Fruit fly (Drosophila melanogaster) whole organism, embryonic: ENCODE results near the gene Eip75B.

ENCODE experiments used
- Aef1 ChIP-seq: fragments of 200-800 bp; sonication (Bioruptor generic); IDR thresholded peaks from 3 replicates; pipeline ENCODE4 v1.3.6; 2022; ENCODE audit warnings: missing biosample characterization, missing genetic modification characterization
- Blimp-1 ChIP-seq: fragments of 200-800 bp; sonication (Bioruptor generic); optimal IDR thresholded peaks from 3 replicates; lab custom pipeline; 2018; ENCODE audit warnings: missing biosample characterization, missing genetic modification characterization, mild to moderate bottlenecking, moderate library complexity, missing genetic modification reagents
- CG10431 ChIP-seq: fragments of 200-800 bp; sonication (Bioruptor generic); optimal IDR thresholded peaks from 3 replicates; lab custom pipeline; 2018; ENCODE audit warnings: missing biosample characterization, mild to moderate bottlenecking, missing genetic modification characterization
- CG11085 ChIP-seq: fragments of 200-800 bp; sonication (Bioruptor generic); IDR thresholded peaks from 2 replicates; pipeline ENCODE4 v1.3.6; 2022; ENCODE audit warnings: missing biosample characterization, missing genetic modification characterization
- CG11696 ChIP-seq: fragments of 200-800 bp; sonication (Bioruptor generic); IDR thresholded peaks from 2 replicates; pipeline ENCODE4 v1.3.6; 2022; ENCODE audit warnings: missing biosample characterization, missing genetic modification characterization
- CG12071 ChIP-seq: fragments of 200-800 bp; sonication (Bioruptor generic); optimal IDR thresholded peaks from 3 replicates; lab custom pipeline; 2018; ENCODE audit warnings: missing biosample characterization, mild to moderate bottlenecking, missing genetic modification characterization
- CG12219 ChIP-seq: fragments of 200-800 bp; sonication (Bioruptor generic); optimal IDR thresholded peaks from 3 replicates; lab custom pipeline; 2018; ENCODE audit warnings: missing biosample characterization, mild to moderate bottlenecking, missing genetic modification characterization
- CG12391 ChIP-seq: fragments of 200-800 bp; sonication (Bioruptor generic); optimal IDR thresholded peaks from 3 replicates; lab custom pipeline; 2018; ENCODE audit warnings: missing biosample characterization, mild to moderate bottlenecking, missing genetic modification characterization, moderate library complexity
- CG12769 ChIP-seq: fragments of 200-800 bp; sonication (Bioruptor generic); optimal IDR thresholded peaks from 2 replicates; lab custom pipeline; 2019; ENCODE audit warnings: missing biosample characterization, mild to moderate bottlenecking, missing genetic modification characterization, moderate library complexity
- CG18011 ChIP-seq: fragments of 200-800 bp; sonication (Bioruptor generic); optimal IDR thresholded peaks from 2 replicates; lab custom pipeline; 2017; ENCODE audit warnings: missing biosample characterization, missing genetic modification characterization, mild to moderate bottlenecking, moderate library complexity, missing genotype
- CG4730 ChIP-seq: fragments of 200-800 bp; sonication (Bioruptor generic); IDR thresholded peaks from 2 replicates; pipeline ENCODE4 v1.3.6; 2022; ENCODE audit warnings: missing biosample characterization, missing genetic modification characterization
- CG6175 ChIP-seq: fragments of 200-800 bp; sonication (Bioruptor generic); IDR thresholded peaks from 3 replicates; pipeline ENCODE4 v1.3.6; 2022; ENCODE audit warnings: missing biosample characterization, missing genetic modification characterization
- CG6689 ChIP-seq: fragments of 200-800 bp; sonication (Bioruptor generic); IDR thresholded peaks from 2 replicates; pipeline ENCODE4 v1.3.6; 2022; ENCODE audit warnings: missing biosample characterization, missing genetic modification characterization
- CG6854 ChIP-seq: fragments of 200-800 bp; sonication (Bioruptor generic); optimal IDR thresholded peaks from 3 replicates; lab custom pipeline; 2017; ENCODE audit warnings: missing biosample characterization, mild to moderate bottlenecking, missing genetic modification characterization
- CG7357 ChIP-seq: fragments of 200-800 bp; sonication (Bioruptor generic); IDR thresholded peaks from 3 replicates; pipeline ENCODE4 v1.3.6; 2022; ENCODE audit warnings: missing biosample characterization, missing genetic modification characterization
- CG7963 ChIP-seq: fragments of 200-800 bp; sonication (Bioruptor generic); IDR thresholded peaks from 3 replicates; pipeline ENCODE4 v1.3.6; 2022; ENCODE audit warnings: missing biosample characterization, missing genetic modification characterization; ENCODE audit not compliant: partially characterized antibody
- CrebB ChIP-seq: fragments of 200-800 bp; sonication (Bioruptor generic); optimal IDR thresholded peaks from 3 replicates; lab custom pipeline; 2018; ENCODE audit warnings: missing biosample characterization, mild to moderate bottlenecking, missing genetic modification characterization
- Dbx ChIP-seq: fragments of 200-800 bp; sonication (Bioruptor generic); IDR thresholded peaks from 3 replicates; pipeline ENCODE4 v1.3.6; 2022; ENCODE audit warnings: missing biosample characterization, missing genetic modification characterization
- Fer3 ChIP-seq: fragments of 200-800 bp; sonication (Bioruptor generic); optimal IDR thresholded peaks from 2 replicates; lab custom pipeline; 2018; ENCODE audit warnings: missing biosample characterization, mild to moderate bottlenecking, missing genetic modification characterization, moderate library complexity
- HLHmδ ChIP-seq: fragments of 200-800 bp; sonication (Bioruptor generic); optimal IDR thresholded peaks from 2 replicates; lab custom pipeline; 2018; ENCODE audit warnings: missing biosample characterization, mild to moderate bottlenecking, missing genetic modification characterization, moderate library complexity
- Hr51 ChIP-seq, 2 experiments: fragments of 200-800 bp; sonication (Bioruptor generic); optimal IDR thresholded peaks; 2 replicates in 1 of 2; 3 replicates in 1 of 2; lab custom pipeline; 2016 to 2018; ENCODE audit warnings: missing biosample characterization in 2 of 2, missing genetic modification characterization in 2 of 2, mild to moderate bottlenecking in 1 of 2, moderate library complexity in 1 of 2
- Kr ChIP-seq: fragments of 200-800 bp; sonication (Bioruptor generic); optimal IDR thresholded peaks from 2 replicates; lab custom pipeline; 2017; ENCODE audit warnings: missing biosample characterization, mild to moderate bottlenecking, missing genetic modification characterization
- Rfx ChIP-seq: fragments of 200-800 bp; sonication (Bioruptor generic); IDR thresholded peaks from 2 replicates; pipeline ENCODE4 v1.3.6; 2022; ENCODE audit warnings: missing biosample characterization, missing genetic modification characterization
- al ChIP-seq: fragments of 200-800 bp; sonication (Bioruptor generic); IDR thresholded peaks from 2 replicates; pipeline ENCODE4 v1.3.6; 2022; ENCODE audit warnings: missing biosample characterization, missing genetic modification characterization
- bsh ChIP-seq, 2 experiments: fragments of 200-800 bp; sonication (Bioruptor generic); optimal IDR thresholded peaks; 2 replicates each; lab custom pipeline; 2017 to 2018; ENCODE audit warnings: mild to moderate bottlenecking in 2 of 2, missing biosample characterization in 2 of 2, missing genetic modification characterization in 2 of 2, moderate library complexity in 1 of 2
- chm ChIP-seq: fragments of 200-800 bp; sonication (Bioruptor generic); IDR thresholded peaks from 2 replicates; pipeline ENCODE4 v1.3.6; 2022; ENCODE audit warnings: missing biosample characterization, missing genetic modification characterization
- dati ChIP-seq: fragments of 200-800 bp; sonication (Bioruptor generic); IDR thresholded peaks from 2 replicates; pipeline ENCODE4 v1.3.6; 2022; ENCODE audit warnings: missing biosample characterization, missing genetic modification characterization
- dmrt99B ChIP-seq: fragments of 200-800 bp; sonication (Bioruptor generic); optimal IDR thresholded peaks from 2 replicates; lab custom pipeline; 2018; ENCODE audit warnings: missing biosample characterization, mild to moderate bottlenecking, missing genetic modification characterization, moderate library complexity
- emc ChIP-seq: fragments of 200-800 bp; sonication (Bioruptor generic); optimal IDR thresholded peaks from 2 replicates; lab custom pipeline; 2016; ENCODE audit warnings: missing biosample characterization, missing genetic modification characterization
- ewg ChIP-seq: fragments of 200-800 bp; sonication (Bioruptor generic); optimal IDR thresholded peaks from 3 replicates; lab custom pipeline; 2017; ENCODE audit warnings: mild to moderate bottlenecking, missing biosample characterization, missing genetic modification reagents, missing genetic modification characterization
- gce ChIP-seq: fragments of 200-800 bp; sonication (Bioruptor generic); IDR thresholded peaks from 3 replicates; pipeline ENCODE4 v1.3.6; 2022; ENCODE audit warnings: missing biosample characterization, missing genetic modification characterization
- grau ChIP-seq: fragments of 200-800 bp; optimal IDR thresholded peaks from 3 replicates; lab custom pipeline; 2019; ENCODE audit warnings: missing biosample characterization, mild to moderate bottlenecking, missing genetic modification characterization, moderate library complexity
- hkb ChIP-seq, 2 experiments: fragments of 200-800 bp in 1 of 2; fragments of >200 bp in 1 of 2; sonication (Bioruptor generic) in 1 of 2; IDR thresholded peaks in 1 of 2; optimal IDR thresholded peaks in 1 of 2; 2 replicates each; pipeline versions ENCODE4 v1.3.6 to Lab custom; 2017 to 2022; ENCODE audit warnings: missing biosample characterization in 1 of 2, missing genetic modification characterization in 1 of 2
- lbe ChIP-seq: fragments of 200-800 bp; sonication (Bioruptor generic); optimal IDR thresholded peaks from 2 replicates; lab custom pipeline; 2016; ENCODE audit warnings: missing biosample characterization, mild to moderate bottlenecking, missing genetic modification characterization
- mam ChIP-seq: fragments of 200-800 bp; sonication (Bioruptor generic); optimal IDR thresholded peaks from 3 replicates; lab custom pipeline; 2016; ENCODE audit warnings: missing biosample characterization, missing genetic modification characterization
- nerfin-2 ChIP-seq: fragments of 200-800 bp; sonication (Bioruptor generic); IDR thresholded peaks from 2 replicates; pipeline ENCODE4 v1.3.6; 2022; ENCODE audit warnings: missing biosample characterization, missing genetic modification characterization; ENCODE audit not compliant: partially characterized antibody
- pan ChIP-seq, 4 experiments: fragments of >200 bp in 3 of 4; fragments of 200-800 bp in 1 of 4; sonication (Bioruptor generic) in 1 of 4; optimal IDR thresholded peaks in 3 of 4; IDR thresholded peaks in 1 of 4; 2 replicates each; pipeline versions ENCODE4 v1.3.6 to Lab custom; 2017 to 2022; ENCODE audit warnings: missing biosample characterization in 2 of 4, missing genetic modification characterization in 2 of 4, mixed read lengths in 1 of 4
- pfk ChIP-seq: fragments of 200-800 bp; sonication (Bioruptor generic); optimal IDR thresholded peaks from 2 replicates; lab custom pipeline; 2018; ENCODE audit warnings: missing biosample characterization, mild to moderate bottlenecking, missing genetic modification characterization, moderate library complexity
- prd ChIP-seq, 3 experiments: fragments of >200 bp in 2 of 3; fragments of 200-800 bp in 1 of 3; sonication (Bioruptor generic) in 1 of 3; optimal IDR thresholded peaks in 2 of 3; IDR thresholded peaks in 1 of 3; 2 replicates in 2 of 3; 3 replicates in 1 of 3; pipeline versions ENCODE4 v1.3.6 to Lab custom; 2017 to 2022; ENCODE audit warnings: missing biosample characterization in 1 of 3, missing genetic modification characterization in 1 of 3
- salm ChIP-seq: fragments of 200-800 bp; sonication (Bioruptor generic); optimal IDR thresholded peaks from 2 replicates; lab custom pipeline; 2018; ENCODE audit warnings: missing biosample characterization, mild to moderate bottlenecking, missing genetic modification characterization
- slbo ChIP-seq: fragments of 200-800 bp; sonication (Bioruptor generic); IDR thresholded peaks from 2 replicates; pipeline ENCODE4 v1.3.6; 2022; ENCODE audit warnings: missing biosample characterization, missing genetic modification characterization
- sr ChIP-seq: fragments of 200-800 bp; sonication (Bioruptor generic); IDR thresholded peaks from 3 replicates; pipeline ENCODE4 v1.3.6; 2022; ENCODE audit warnings: missing biosample characterization, missing genetic modification characterization
- stc ChIP-seq: fragments of 200-800 bp; sonication (Bioruptor generic); IDR thresholded peaks from 2 replicates; pipeline ENCODE4 v1.3.6; 2022; ENCODE audit warnings: missing biosample characterization, missing genetic modification characterization
- sug ChIP-seq: fragments of 200-800 bp; optimal IDR thresholded peaks from 2 replicates; lab custom pipeline; 2019; ENCODE audit warnings: missing biosample characterization, mild to moderate bottlenecking, missing genetic modification characterization, moderate library complexity
- tap ChIP-seq: fragments of 200-800 bp; optimal IDR thresholded peaks from 3 replicates; lab custom pipeline; 2019; ENCODE audit warnings: missing biosample characterization, mild to moderate bottlenecking, missing genetic modification characterization, moderate library complexity
- vvl ChIP-seq: fragments of 200-800 bp; sonication (Bioruptor generic); IDR thresholded peaks from 2 replicates; pipeline ENCODE4 v1.3.6; 2022; ENCODE audit warnings: missing biosample characterization, missing genetic modification characterization

The Eip75B gene

dm6 chr3L:17971067-17971772, 93.3 kb downstream of the Eip75B start (continued):
- TF ChIP-seq CG18011 (GFP tag; lab: Kevin White, UChicago) (peak; percentile 3), sug (tag; lab: Kevin White, UChicago) (peak; percentile 91), salm (tag; lab: Kevin White, UChicago) (peak; percentile 26), CG4730 (GFP tag; lab: Robert Waterston, UW) (no peak), CG12071 (GFP tag; lab: Kevin White, UChicago) (peak; percentile 65), Kr (GFP tag; lab: Kevin White, UChicago) (no peak), emc (GFP tag; lab: Kevin White, UChicago) (no peak), Aef1 (peak; percentile 97), CG11085 (GFP tag; lab: Robert Waterston, UW) (0 out of 2 replicates have a peak, but pooled peaks have one; percentile 24), CG12769 (peak; percentile 86), stc (GFP tag; lab: Robert Waterston, UW) (peak; percentile 46; the same call in 1 of the 2 replicates), CG10431 (GFP tag; lab: Kevin White, UChicago) (no peak), Rfx (GFP tag; lab: Robert Waterston, UW) (peak; percentile 52; the same call in 1 of the 2 replicates), bsh (GFP tag; optimal IDR thresholded peaks at IDR 0.05; lab: Kevin White, UChicago) (peak in 1 of 2 experiments; percentile 75), chm (GFP tag; lab: Robert Waterston, UW) (peak; percentile 68; the same call in 1 of the 2 replicates), Hr51 (GFP tag; optimal IDR thresholded peaks at IDR 0.05; lab: Kevin White, UChicago) (peak in 1 of 2 experiments; percentile 34), slbo (GFP tag; lab: Robert Waterston, UW) (peak; percentile 22; the same call in 1 of the 2 replicates), CG7357 (GFP tag; lab: Robert Waterston, UW) (no peak), HLHmδ (peak; percentile 75), lbe (GFP tag; lab: Kevin White, UChicago) (peak; percentile 44), pfk (GFP tag; lab: Kevin White, UChicago) (peak; percentile 43), mam (no peak), hkb (optimal IDR thresholded peaks at IDR 0.05; lab: Kevin White, UChicago) (no peak), hkb (GFP tag; IDR thresholded peaks at IDR 0.05; lab: Robert Waterston, UW) (peak; percentile 56), nerfin-2 (GFP tag; lab: Robert Waterston, UW) (peak; percentile 22; the same call in 1 of the 2 replicates), CG6689 (no peak), dati (no peak), CG6854 (GFP tag; lab: Kevin White, UChicago) (peak; percentile 68), Dbx (peak; percentile 59; the same call in 2 of the 3 replicates), dmrt99B (tag; lab: Kevin White, UChicago) (peak; percentile 35), CG6175 (GFP tag; lab: Robert Waterston, UW) (peak; percentile 48; the same call in 1 of the 3 replicates), al (0 out of 2 replicates have a peak, but pooled peaks have one; percentile 14), gce (GFP tag; lab: Robert Waterston, UW) (no peak; the same call in 2 of the 3 replicates), grau (tag; lab: Kevin White, UChicago) (peak; percentile 8), pan (optimal IDR thresholded peaks at IDR 0.05; lab: Kevin White, UChicago) (no peak), pan (GFP tag; optimal IDR thresholded peaks at IDR 0.05 in 1 of 2, IDR thresholded peaks at IDR 0.05 in 1 of 2) (peak in 1 of 2 experiments; percentile 35), CG12219 (GFP tag; lab: Kevin White, UChicago) (no peak), tap (tag; lab: Kevin White, UChicago) (peak; percentile 5), CG7963 (GFP tag; lab: Robert Waterston, UW) (0 out of 3 replicates have a peak, but pooled peaks have one; percentile 21), CrebB (peak; percentile 30), Fer3 (tag; lab: Kevin White, UChicago) (peak; percentile 26), CG11696 (GFP tag; lab: Robert Waterston, UW) (peak; percentile 60), Blimp-1 (GFP tag; lab: Kevin White, UChicago) (peak; percentile 94), prd (optimal IDR thresholded peaks at IDR 0.05; lab: Kevin White, UChicago) (no peak), prd (GFP tag; IDR thresholded peaks at IDR 0.05; lab: Robert Waterston, UW) (no peak), ewg (peak; percentile 15), vvl (GFP tag; lab: Robert Waterston, UW) (peak; percentile 73), CG12391 (tag; lab: Kevin White, UChicago) (peak; percentile 0), sr (peak; percentile 80; the same call in 2 of the 3 replicates)
